Worm (Caenorhabditis elegans) whole organism, midembryonic: Measurements from ENCODE around the gene ZK185.4.

Source experiments
- T22C8.4 ChIP-seq: fragments of 200-800 bp; sonication (Bioruptor generic); IDR thresholded peaks from 2 replicates; pipeline ENCODE4 v1.3.6; 2022; ENCODE audit warnings: missing genetic modification characterization, missing compliant biosample characterization
- flt-1 ChIP-seq: fragments of 200-800 bp; sonication (Bioruptor generic); IDR thresholded peaks from 2 replicates; pipeline ENCODE4 v1.3.6; 2022; ENCODE audit warnings: missing genetic modification characterization, missing compliant biosample characterization
- klf-2 ChIP-seq: fragments of 200-800 bp; sonication (Bioruptor generic); conservative IDR thresholded peaks from 2 replicates; pipeline ENCODE4 v1.3.6; 2022; ENCODE audit warnings: missing genetic modification reagents, missing genetic modification characterization, missing compliant biosample characterization
- tab-1 ChIP-seq: fragments of 200-800 bp; sonication (Bioruptor generic); IDR thresholded peaks from 2 replicates; pipeline ENCODE4 v1.3.6; 2022; ENCODE audit warnings: missing genetic modification characterization, missing compliant biosample characterization
- ztf-29 ChIP-seq: fragments of 200-800 bp; sonication (Bioruptor generic); IDR thresholded peaks from 2 replicates; pipeline ENCODE4 v1.3.6; 2022; ENCODE audit warnings: missing genetic modification reagents, missing genetic modification characterization, missing compliant biosample characterization

DNA sequence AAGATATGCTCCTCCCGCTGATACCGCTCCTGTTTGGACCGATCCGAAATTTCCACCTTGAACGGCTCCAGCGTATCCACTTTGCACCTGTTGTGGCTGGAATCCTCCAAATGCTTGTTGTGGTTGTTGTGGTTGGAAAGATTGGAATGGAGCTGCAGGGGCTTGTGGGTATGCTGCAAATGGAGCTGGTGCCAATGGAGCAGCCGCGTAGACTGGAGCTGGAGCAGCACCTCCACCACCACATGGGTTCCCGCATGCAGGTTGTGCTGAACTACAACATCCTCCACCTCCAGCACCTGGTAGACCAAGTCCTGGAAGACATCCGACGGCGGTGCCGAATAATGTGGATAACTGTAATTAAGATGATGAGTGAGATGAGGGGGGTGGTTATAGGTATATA is 9.5 kb downstream of the ZK185.4 start:
- no peak for TF ChIP-seq ztf-29 (GFP tag; lab: Robert Waterston, UW)
- no peak for TF ChIP-seq klf-2 (GFP tag; lab: Robert Waterston, UW)
- TF ChIP-seq flt-1 (GFP tag; lab: Robert Waterston, UW): no peak
- no peak for TF ChIP-seq tab-1
- no peak for TF ChIP-seq T22C8.4
